Fruit fly (Drosophila melanogaster) whole organism: ENCODE data around the gene SmB.

ENCODE experiments used
- Dll ChIP-seq: fragments of >200 bp; optimal IDR thresholded peaks from 2 replicates; lab custom pipeline; 2017
- usp ChIP-seq: fragments of >200 bp; optimal IDR thresholded peaks from 2 replicates; lab custom pipeline; 2017; ENCODE audit warnings: missing biosample characterization, missing genetic modification characterization, mixed read lengths

dm6 chr2L:10393467-10393866 is 33.0 kb downstream of the SmB start:
- no peak for TF ChIP-seq Dll (lab: Kevin White, UChicago)
- TF ChIP-seq usp: no peak
